Fruit fly (Drosophila melanogaster): ENCODE data around the gene CG4325.

CG4325 gene

dm6 chrX:2012837-2013236 lies 30.8 kb downstream of the CG4325 start (continued):
- TF ChIP-seq CG7372 (GFP tag; IDR thresholded peaks at IDR 0.05) (no peak), CG16813 (GFP tag; IDR thresholded peaks at IDR 0.05; ENCODE audit: partially characterized antibody) (no peak), HLHmδ (GFP tag; optimal IDR thresholded peaks at IDR 0.05) (no peak), CG2116 (GFP tag; optimal IDR thresholded peaks at IDR 0.05) (no peak), Nf-YC (tag; optimal IDR thresholded peaks at IDR 0.05) (no peak), maf-S (GFP tag; optimal IDR thresholded peaks at IDR 0.05) (no peak), Mad (GFP tag; optimal IDR thresholded peaks at IDR 0.05) (no peak), sc (optimal IDR thresholded peaks at IDR 0.05) (no peak), sc (GFP tag; optimal IDR thresholded peaks at IDR 0.05) (no peak), ranshi (GFP tag; IDR thresholded peaks at IDR 0.05) (no peak), hbn (GFP tag; IDR thresholded peaks at IDR 0.05; ENCODE audit: partially characterized antibody) (no peak), HLH54F (GFP tag; optimal IDR thresholded peaks at IDR 0.05) (no peak), wek (GFP tag; optimal IDR thresholded peaks at IDR 0.05) (no peak), Xbp1 (GFP tag; optimal IDR thresholded peaks at IDR 0.05) (no peak), CG3847 (GFP tag; IDR thresholded peaks at IDR 0.05) (no peak), exex (tag; optimal IDR thresholded peaks at IDR 0.05) (no peak), gsb-n (tag; optimal IDR thresholded peaks at IDR 0.05) (no peak), CG4707 (GFP tag; optimal IDR thresholded peaks at IDR 0.05) (no peak), CHES-1-like (GFP tag; optimal IDR thresholded peaks at IDR 0.05) (peak; percentile 16), nerfin-1 (tag; optimal IDR thresholded peaks at IDR 0.05) (no peak), CG9609 (GFP tag; optimal IDR thresholded peaks at IDR 0.05) (no peak), MBD-R2 (GFP tag; IDR thresholded peaks at IDR 0.05) (peak; percentile 25; the same call in 1 of the 2 replicates), Lim3 (GFP tag; IDR thresholded peaks at IDR 0.05) (no peak), Taf1 (GFP tag; IDR thresholded peaks at IDR 0.05) (no peak), CG7786 (GFP tag; optimal IDR thresholded peaks at IDR 0.05) (no peak)

- TF ChIP-seq CG12071 (GFP tag; optimal IDR thresholded peaks at IDR 0.05) (no peak), Med (GFP tag) (peak; percentile 70), Trl (optimal IDR thresholded peaks at IDR 0.05) (peak; percentile 58 to 59), Trl (GFP tag; optimal IDR thresholded peaks at IDR 0.05) (no peak), BEAF-32 (GFP tag; optimal IDR thresholded peaks at IDR 0.05) (peak; percentile 43), CG1602 (GFP tag; optimal IDR thresholded peaks at IDR 0.05) (no peak), CG6791 (GFP tag; IDR thresholded peaks at IDR 0.05; ENCODE audit: partially characterized antibody) (0 out of 3 replicates have a peak, but pooled peaks have one; percentile 34), Dll (GFP tag; IDR thresholded peaks at IDR 0.05; ENCODE audit: partially characterized antibody) (0 out of 4 replicates have a peak, but pooled peaks have one; percentile 33), CG11695 (GFP tag; IDR thresholded peaks at IDR 0.05) (no peak), psq (GFP tag; optimal IDR thresholded peaks at IDR 0.05) (peak; percentile 27), CG4360 (GFP tag; IDR thresholded peaks at IDR 0.05) (no peak), CG17802 (tag; optimal IDR thresholded peaks at IDR 0.05) (no peak), CG3163 (GFP tag; optimal IDR thresholded peaks at IDR 0.05) (peak; percentile 65), amos (GFP tag; IDR thresholded peaks at IDR 0.05; ENCODE audit: partially characterized antibody) (peak; percentile 53), sr (GFP tag; IDR thresholded peaks at IDR 0.05) (no peak), Drgx (GFP tag; IDR thresholded peaks at IDR 0.05) (no peak), unc-4 (GFP tag; IDR thresholded peaks at IDR 0.05; ENCODE audit: partially characterized antibody) (peak; percentile 32; the same call in 1 of the 2 replicates), CG34224 (GFP tag; IDR thresholded peaks at IDR 0.05; ENCODE audit: partially characterized antibody) (peak; percentile 30; the same call in 1 of the 3 replicates), Atf-2 (GFP tag; optimal IDR thresholded peaks at IDR 0.05) (no peak), Jarid2 (GFP tag; optimal IDR thresholded peaks at IDR 0.05) (peak; percentile 0), CG16813 (GFP tag; IDR thresholded peaks at IDR 0.05; ENCODE audit: partially characterized antibody) (0 out of 3 replicates have a peak, but pooled peaks have one; percentile 20), Pdp1 (GFP tag; optimal IDR thresholded peaks at IDR 0.05) (peak in 1 of 2 experiments; percentile 21), Sry-β (GFP tag; optimal IDR thresholded peaks at IDR 0.05) (no peak), hkb (optimal IDR thresholded peaks at IDR 0.05) (no peak), hkb (GFP tag; IDR thresholded peaks at IDR 0.05) (0 out of 2 replicates have a peak, but pooled peaks have one; percentile 22), CG12299 (tag; optimal IDR thresholded peaks at IDR 0.05) (peak; percentile 39), Opbp (GFP tag; IDR thresholded peaks at IDR 0.05; ENCODE audit: partially characterized antibody) (0 out of 3 replicates have a peak, but pooled peaks have one; percentile 6), sqz (GFP tag; optimal IDR thresholded peaks at IDR 0.05) (peak; percentile 56)
Measured at dm6 chrX:2012121-2012452, 31.5 kb downstream of the CG4325 start.
